Worm (Caenorhabditis elegans): ENCODE measurements around the gene fbxa-73.
A peak's percentile ranks its signal among the peaks of the same experiment; 100 is the strongest.

The fbxa-73 gene

ce11 chrIII:2212343-2212742, 40.9 kb upstream of the fbxa-73 start (continued):
- no peak for TF ChIP-seq set-16 (GFP tag; IDR thresholded peaks at IDR 0.05)
- no peak for TF ChIP-seq Y48G9A.11 (GFP tag; IDR thresholded peaks at IDR 0.05)
- no peak for TF ChIP-seq R02D3.7 (tag; optimal IDR thresholded peaks at IDR 0.05)
- TF ChIP-seq jun-1 (tag; optimal IDR thresholded peaks at IDR 0.05): no peak
- TF ChIP-seq zfp-2 (tag; optimal IDR thresholded peaks at IDR 0.05): no peak
- no peak for TF ChIP-seq rbr-2 (tag; optimal IDR thresholded peaks at IDR 0.05)
- TF ChIP-seq dmd-8 (GFP tag; IDR thresholded peaks at IDR 0.05): no peak
- no peak for TF ChIP-seq ama-1 (optimal IDR thresholded peaks at IDR 0.05)
- peak; percentile 26 for TF ChIP-seq hlh-11 (tag; optimal IDR thresholded peaks at IDR 0.05)
- no peak for TF ChIP-seq T20F7.1 (GFP tag; optimal IDR thresholded peaks at IDR 0.05)
- TF ChIP-seq vab-7 (GFP tag; IDR thresholded peaks at IDR 0.05): no peak
- TF ChIP-seq ces-1 (GFP tag; optimal IDR thresholded peaks at IDR 0.05): no peak
- no peak for TF ChIP-seq ceh-82 (tag; optimal IDR thresholded peaks at IDR 0.05)
- TF ChIP-seq daf-19 (GFP tag; conservative IDR thresholded peaks at IDR 0.05): no peak
- no peak for TF ChIP-seq aha-1 (tag)
- TF ChIP-seq F37D6.2 (tag; optimal IDR thresholded peaks at IDR 0.05): no peak
- TF ChIP-seq egl-43 (GFP tag; IDR thresholded peaks at IDR 0.05): no peak
- no peak for TF ChIP-seq lin-38 (GFP tag; IDR thresholded peaks at IDR 0.05)
- no peak for TF ChIP-seq ceh-32 (tag; optimal IDR thresholded peaks at IDR 0.05; ENCODE audit: poor library complexity)
- TF ChIP-seq dmd-9 (GFP tag; IDR thresholded peaks at IDR 0.05): no peak
- TF ChIP-seq nhr-76 (tag; optimal IDR thresholded peaks at IDR 0.05): no peak
- no peak for TF ChIP-seq zag-1 (tag; optimal IDR thresholded peaks at IDR 0.05)
- no peak for TF ChIP-seq daf-16 (GFP tag; optimal IDR thresholded peaks at IDR 0.05)
- TF ChIP-seq daf-16 (tag; optimal IDR thresholded peaks at IDR 0.05): peak; percentile 50
- no peak for TF ChIP-seq aly-2 (tag; optimal IDR thresholded peaks at IDR 0.05)
- TF ChIP-seq nhr-28 (tag; optimal IDR thresholded peaks at IDR 0.05): peak; percentile 19
- TF ChIP-seq snpc-1.2 (GFP tag; IDR thresholded peaks at IDR 0.05): no peak
- TF ChIP-seq sdz-12 (GFP tag; optimal IDR thresholded peaks at IDR 0.05): no peak
- TF ChIP-seq nhr-11 (tag; optimal IDR thresholded peaks at IDR 0.05): no peak
- no peak for TF ChIP-seq madf-5 (GFP tag; IDR thresholded peaks at IDR 0.05)
- TF ChIP-seq spr-3 (GFP tag; optimal IDR thresholded peaks at IDR 0.05): no peak
- peak; percentile 58; the same call in 1 of the 2 replicates for TF ChIP-seq php-3 (GFP tag; IDR thresholded peaks at IDR 0.05)
- no peak for TF ChIP-seq dpl-1 (GFP tag; optimal IDR thresholded peaks at IDR 0.05)
- TF ChIP-seq lir-3 (tag; optimal IDR thresholded peaks at IDR 0.05): no peak
- TF ChIP-seq nhr-102 (tag; optimal IDR thresholded peaks at IDR 0.05): no peak
- TF ChIP-seq nhr-10 (tag; optimal IDR thresholded peaks at IDR 0.05): no peak
- TF ChIP-seq arid-1 (GFP tag; conservative IDR thresholded peaks at IDR 0.05): no peak
- TF ChIP-seq zfp-3 (GFP tag; conservative IDR thresholded peaks at IDR 0.05): no peak
- peak in 1 of 2 experiments; percentile 13 for TF ChIP-seq unc-62 (GFP tag; optimal IDR thresholded peaks at IDR 0.05 in 1 of 2)
- no peak for TF ChIP-seq unc-62 (tag; optimal IDR thresholded peaks at IDR 0.05)
- no peak for TF ChIP-seq F44E2.7 (GFP tag; IDR thresholded peaks at IDR 0.05)
- TF ChIP-seq dmd-6 (GFP tag; IDR thresholded peaks at IDR 0.05): peak; percentile 53
- TF ChIP-seq F26F4.8 (GFP tag; conservative IDR thresholded peaks at IDR 0.05): no peak
- no peak for TF ChIP-seq ZK337.2 (GFP tag; IDR thresholded peaks at IDR 0.05)
- peak; percentile 29 for TF ChIP-seq mxl-3 (GFP tag; optimal IDR thresholded peaks at IDR 0.05)
- TF ChIP-seq hlh-30 (tag; optimal IDR thresholded peaks at IDR 0.05; ENCODE audit: insufficient read depth): no peak
- no peak for TF ChIP-seq nhr-237 (tag; optimal IDR thresholded peaks at IDR 0.05)
- TF ChIP-seq tag-97 (GFP tag; IDR thresholded peaks at IDR 0.05): no peak
- no peak for TF ChIP-seq nhr-42 (GFP tag; IDR thresholded peaks at IDR 0.05)
- TF ChIP-seq D1046.2 (GFP tag; IDR thresholded peaks at IDR 0.05): no peak
- TF ChIP-seq cey-2 (tag; optimal IDR thresholded peaks at IDR 0.05; ENCODE audit: borderline replicate concordance, insufficient read depth): no peak
- TF ChIP-seq hmg-1.1 (GFP tag; IDR thresholded peaks at IDR 0.05): no peak
- TF ChIP-seq Y5F2A.4 (GFP tag; optimal IDR thresholded peaks at IDR 0.05): no peak

Data from whole organism, L4 larva.